Worm (Caenorhabditis elegans) whole organism, L1 larva: ENCODE data around the gene rps-28.
"Not testable (repeated sequence)": the region's sequence is repeated elsewhere in the genome, so short reads cannot be mapped to it uniquely, and the experiment has no call there.

ENCODE experiments used
- aly-2 ChIP-seq: fragments of 150-350 bp; optimal IDR thresholded peaks from 2 replicates; lab custom pipeline; 2014; ENCODE audit warnings: missing biosample characterization, missing genetic modification characterization
- efl-3 ChIP-seq: fragments of 200-800 bp; sonication (Bioruptor generic); optimal IDR thresholded peaks from 2 replicates; lab custom pipeline; 2018; ENCODE audit warnings: mild to moderate bottlenecking, missing genetic modification characterization, missing compliant biosample characterization
- fos-1 ChIP-seq: fragments of 150-350 bp; optimal IDR thresholded peaks from 2 replicates; lab custom pipeline; 2014; ENCODE audit warnings: missing biosample characterization, missing genetic modification characterization
- lsy-2 ChIP-seq, 2 experiments: fragments of 150-350 bp; optimal IDR thresholded peaks; 2 replicates each; lab custom pipeline; 2014; ENCODE audit warnings: missing biosample characterization in 2 of 2, missing genetic modification characterization in 2 of 2
- nhr-77 ChIP-seq: fragments of 150-350 bp; optimal IDR thresholded peaks from 2 replicates; lab custom pipeline; 2014; ENCODE audit warnings: missing biosample characterization, missing genetic modification characterization
- unc-130 ChIP-seq: fragments of 150-350 bp; optimal IDR thresholded peaks from 2 replicates; lab custom pipeline; 2017; ENCODE audit warnings: missing biosample characterization, missing genetic modification characterization, inconsistent platforms
- unc-62 ChIP-seq: fragments of 150-350 bp; optimal IDR thresholded peaks from 2 replicates; lab custom pipeline; 2014; ENCODE audit warnings: missing biosample characterization, missing genetic modification reagents, missing genetic modification characterization

- not testable (repeated sequence) for TF ChIP-seq lsy-2 (tag; optimal IDR thresholded peaks at IDR 0.05; lab: Kevin White, UChicago); unc-62 (GFP tag; lab: Kevin White, UChicago); nhr-77 (tag; lab: Kevin White, UChicago); efl-3 (GFP tag; lab: Kevin White, UChicago); fos-1; unc-130; aly-2
Observed at ce11 chrIV:1645198-1645597, 14.3 kb upstream of the rps-28 start, which contains the start of gene nhr-274.
